Worm (Caenorhabditis elegans) whole organism, L2 larva: Measurements from ENCODE around the gene ipla-2.

Experiments
- C34F6.9 ChIP-seq: fragments of 150-350 bp; optimal IDR thresholded peaks from 2 replicates; lab custom pipeline; 2014; ENCODE audit warnings: missing biosample characterization, missing genetic modification characterization
- F13H6.1 ChIP-seq: sonication (generic microtip); optimal IDR thresholded peaks from 2 replicates; lab custom pipeline; 2016; ENCODE audit warnings: missing genetic modification characterization, missing compliant biosample characterization
- R02D3.7 ChIP-seq: fragments of 150-350 bp; optimal IDR thresholded peaks from 2 replicates; lab custom pipeline; 2014; ENCODE audit warnings: missing biosample characterization, missing genetic modification characterization
- Y55F3AM.14 ChIP-seq: fragments of 200-800 bp; sonication (Bioruptor generic); optimal IDR thresholded peaks from 2 replicates; lab custom pipeline; 2018; ENCODE audit warnings: mild to moderate bottlenecking, missing genetic modification characterization, missing compliant biosample characterization
- alr-1 ChIP-seq: fragments of 150-350 bp; optimal IDR thresholded peaks from 2 replicates; lab custom pipeline; 2014; ENCODE audit warnings: missing biosample characterization, missing genetic modification characterization
- aly-2 ChIP-seq: fragments of 150-350 bp; optimal IDR thresholded peaks from 2 replicates; lab custom pipeline; 2014; ENCODE audit warnings: missing biosample characterization, missing genetic modification characterization
- ama-1 ChIP-seq: fragments of 150-350 bp; optimal IDR thresholded peaks from 2 replicates; lab custom pipeline; 2018; ENCODE audit warnings: inconsistent platforms
- blmp-1 ChIP-seq: sonication (generic microtip); optimal IDR thresholded peaks from 2 replicates; lab custom pipeline; 2017; ENCODE audit warnings: missing genetic modification characterization, mild to moderate bottlenecking, missing compliant biosample characterization, antibody characterized with exemption, moderate library complexity; ENCODE audit not compliant: insufficient read depth
- ceh-16 ChIP-seq: fragments of 150-350 bp; optimal IDR thresholded peaks from 2 replicates; lab custom pipeline; 2014; ENCODE audit warnings: missing biosample characterization, missing genetic modification characterization
- ceh-82 ChIP-seq: fragments of 150-350 bp; optimal IDR thresholded peaks from 2 replicates; lab custom pipeline; 2014; ENCODE audit warnings: missing biosample characterization, missing genetic modification characterization
- crh-2 ChIP-seq: sonication (generic microtip); optimal IDR thresholded peaks from 2 replicates; lab custom pipeline; 2017; ENCODE audit warnings: missing biosample characterization, missing genetic modification characterization
- dmd-4 ChIP-seq: sonication (generic microtip); optimal IDR thresholded peaks from 2 replicates; lab custom pipeline; 2017; ENCODE audit warnings: missing biosample characterization, missing genetic modification characterization
- egl-27 ChIP-seq: sonication (generic microtip); optimal IDR thresholded peaks from 3 replicates; lab custom pipeline; 2017; ENCODE audit warnings: missing biosample characterization, missing genetic modification reagents, missing genetic modification characterization
- elt-1 ChIP-seq: fragments of 150-350 bp; optimal IDR thresholded peaks from 2 replicates; lab custom pipeline; 2014; ENCODE audit warnings: missing biosample characterization, missing genetic modification characterization
- elt-3 ChIP-seq: sonication (generic microtip); optimal IDR thresholded peaks from 2 replicates; lab custom pipeline; 2017; ENCODE audit warnings: missing biosample characterization, missing genetic modification characterization
- fos-1 ChIP-seq: fragments of 150-350 bp; optimal IDR thresholded peaks from 2 replicates; lab custom pipeline; 2014; ENCODE audit warnings: missing biosample characterization, missing genetic modification characterization
- gmeb-1 ChIP-seq: fragments of 150-350 bp; optimal IDR thresholded peaks from 2 replicates; lab custom pipeline; 2014; ENCODE audit warnings: missing biosample characterization, missing genetic modification characterization
- lin-11 ChIP-seq: fragments of 150-350 bp; sonication (generic microtip); optimal IDR thresholded peaks from 2 replicates; lab custom pipeline; 2014; ENCODE audit warnings: missing biosample characterization, missing genetic modification characterization, inconsistent platforms, mixed read lengths
- lin-13 ChIP-seq: fragments of 150-350 bp; optimal IDR thresholded peaks from 2 replicates; lab custom pipeline; 2014; ENCODE audit warnings: missing biosample characterization, missing genetic modification reagents, missing genetic modification characterization
- lin-39 ChIP-seq: fragments of 150-350 bp; optimal IDR thresholded peaks from 2 replicates; lab custom pipeline; 2014; ENCODE audit warnings: missing biosample characterization, missing genetic modification reagents, missing genetic modification characterization
- lsy-2 ChIP-seq, 2 experiments: fragments of 150-350 bp in 1 of 2; sonication (generic microtip) in 1 of 2; optimal IDR thresholded peaks; 2 replicates each; lab custom pipeline; 2014 to 2017; ENCODE audit warnings: missing biosample characterization in 2 of 2, missing genetic modification characterization in 2 of 2
- mab-5 ChIP-seq: fragments of 150-350 bp; optimal IDR thresholded peaks from 2 replicates; lab custom pipeline; 2014; ENCODE audit warnings: missing biosample characterization, missing genetic modification characterization
- mbf-1 ChIP-seq: sonication (generic microtip); optimal IDR thresholded peaks from 2 replicates; lab custom pipeline; 2017; ENCODE audit warnings: missing biosample characterization, missing genetic modification characterization
- mdl-1 ChIP-seq, 2 experiments: fragments of 150-350 bp in 1 of 2; sonication (generic microtip) in 1 of 2; optimal IDR thresholded peaks; 2 replicates each; lab custom pipeline; 2017; ENCODE audit warnings: missing biosample characterization in 2 of 2, missing genetic modification characterization in 2 of 2
- nhr-10 ChIP-seq: sonication (generic microtip); optimal IDR thresholded peaks from 2 replicates; lab custom pipeline; 2017; ENCODE audit warnings: missing biosample characterization, missing genetic modification characterization
- nhr-11 ChIP-seq: fragments of 150-350 bp; optimal IDR thresholded peaks from 2 replicates; lab custom pipeline; 2014; ENCODE audit warnings: missing biosample characterization, missing genetic modification characterization
- nhr-12 ChIP-seq: fragments of 150-350 bp; optimal IDR thresholded peaks from 2 replicates; lab custom pipeline; 2014; ENCODE audit warnings: missing biosample characterization, missing genetic modification characterization
- nhr-129 ChIP-seq: fragments of 150-350 bp; optimal IDR thresholded peaks from 2 replicates; lab custom pipeline; 2014; ENCODE audit warnings: missing biosample characterization, missing genetic modification characterization
- nhr-21 ChIP-seq: fragments of 150-350 bp; optimal IDR thresholded peaks from 2 replicates; lab custom pipeline; 2014; ENCODE audit warnings: missing biosample characterization, missing genetic modification characterization
- nhr-23 ChIP-seq: fragments of 150-350 bp; optimal IDR thresholded peaks from 2 replicates; lab custom pipeline; 2014; ENCODE audit warnings: missing biosample characterization, missing genetic modification reagents, missing genetic modification characterization
- nhr-237 ChIP-seq: fragments of 150-350 bp; optimal IDR thresholded peaks from 2 replicates; lab custom pipeline; 2014; ENCODE audit warnings: missing biosample characterization, missing genetic modification characterization
- nhr-25 ChIP-seq: fragments of 150-350 bp; sonication (generic microtip); optimal IDR thresholded peaks from 3 replicates; lab custom pipeline; 2014; ENCODE audit warnings: missing biosample characterization, missing genetic modification characterization
- nhr-6 ChIP-seq: fragments of 150-350 bp; optimal IDR thresholded peaks from 2 replicates; lab custom pipeline; 2014; ENCODE audit warnings: missing biosample characterization, missing genetic modification characterization
- nhr-77 ChIP-seq: fragments of 150-350 bp; optimal IDR thresholded peaks from 2 replicates; lab custom pipeline; 2014; ENCODE audit warnings: missing biosample characterization, missing genetic modification characterization
- peb-1 ChIP-seq: fragments of 150-350 bp; optimal IDR thresholded peaks from 2 replicates; lab custom pipeline; 2014; ENCODE audit warnings: missing biosample characterization, missing genetic modification characterization
- sem-4 ChIP-seq: fragments of 150-350 bp; optimal IDR thresholded peaks from 2 replicates; lab custom pipeline; 2014; ENCODE audit warnings: missing biosample characterization, missing genetic modification reagents, missing genetic modification characterization
- skn-1 ChIP-seq: sonication (generic microtip); optimal IDR thresholded peaks from 2 replicates; lab custom pipeline; 2017; ENCODE audit warnings: missing biosample characterization, missing genetic modification characterization
- sma-3 ChIP-seq: sonication (generic microtip); optimal IDR thresholded peaks from 2 replicates; lab custom pipeline; 2016; ENCODE audit warnings: missing genetic modification reagents, missing genetic modification characterization, missing compliant biosample characterization
- sma-9 ChIP-seq, 2 experiments: fragments of 150-350 bp in 1 of 2; sonication (generic microtip) in 1 of 2; optimal IDR thresholded peaks; 2 replicates each; lab custom pipeline; 2014 to 2016; ENCODE audit warnings: missing genetic modification characterization in 2 of 2, mild to moderate bottlenecking in 1 of 2, missing biosample characterization in 1 of 2, missing compliant biosample characterization in 1 of 2, missing genetic modification reagents in 1 of 2, moderate library complexity in 1 of 2
- snpc-4 ChIP-seq: fragments of 150-350 bp; optimal IDR thresholded peaks from 2 replicates; lab custom pipeline; 2014; ENCODE audit warnings: missing biosample characterization, missing genetic modification characterization
- unc-39 ChIP-seq: fragments of 150-350 bp; optimal IDR thresholded peaks from 2 replicates; lab custom pipeline; 2014; ENCODE audit warnings: missing biosample characterization, missing genetic modification characterization
- unc-55 ChIP-seq: fragments of 150-350 bp; sonication (generic microtip); optimal IDR thresholded peaks from 3 replicates; lab custom pipeline; 2014; ENCODE audit warnings: missing biosample characterization, missing genetic modification reagents, missing genetic modification characterization
- unc-62 ChIP-seq: fragments of 150-350 bp; optimal IDR thresholded peaks from 2 replicates; lab custom pipeline; 2014; ENCODE audit warnings: missing biosample characterization, missing genetic modification reagents, missing genetic modification characterization
- zag-1 ChIP-seq: fragments of 150-350 bp; optimal IDR thresholded peaks from 2 replicates; lab custom pipeline; 2014; ENCODE audit warnings: missing biosample characterization, missing genetic modification characterization
- ztf-1 ChIP-seq: fragments of 200-800 bp; sonication (Bioruptor generic); conservative IDR thresholded peaks from 2 replicates; pipeline ENCODE4 v1.3.6; 2022; ENCODE audit warnings: missing genetic modification characterization, missing compliant biosample characterization
- ztf-11 ChIP-seq: sonication (generic microtip); optimal IDR thresholded peaks from 2 replicates; lab custom pipeline; 2017; ENCODE audit warnings: missing biosample characterization, missing genetic modification characterization
- ztf-4 ChIP-seq: fragments of 150-350 bp; optimal IDR thresholded peaks from 2 replicates; lab custom pipeline; 2014; ENCODE audit warnings: missing biosample characterization, missing genetic modification characterization

Gene ipla-2

DNA sequence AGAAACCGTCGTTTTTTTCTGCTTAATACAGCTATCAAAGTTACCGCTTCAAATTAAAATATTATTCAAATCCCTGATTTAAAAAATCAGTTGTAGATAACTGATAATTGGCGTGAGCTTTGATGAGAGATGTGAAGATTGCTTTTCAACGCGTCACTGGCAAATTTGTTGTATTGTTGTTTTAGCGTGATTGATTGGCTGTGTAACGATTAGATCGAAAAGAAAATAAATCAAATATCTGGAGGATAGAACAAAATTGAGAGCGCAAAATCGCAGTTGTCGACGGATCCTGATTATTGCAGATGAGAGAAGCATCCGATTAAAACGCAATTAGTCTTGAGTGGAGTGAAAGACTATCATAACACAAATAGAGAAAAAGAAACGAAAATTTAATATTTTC is 3.0 kb upstream of the ipla-2 start:
- TF ChIP-seq mab-5, result peak; percentile 82
- TF ChIP-seq lin-13 (GFP tag; lab: Kevin White, UChicago), result no peak
- TF ChIP-seq, all 48 proteins: peak for 1

DNA sequence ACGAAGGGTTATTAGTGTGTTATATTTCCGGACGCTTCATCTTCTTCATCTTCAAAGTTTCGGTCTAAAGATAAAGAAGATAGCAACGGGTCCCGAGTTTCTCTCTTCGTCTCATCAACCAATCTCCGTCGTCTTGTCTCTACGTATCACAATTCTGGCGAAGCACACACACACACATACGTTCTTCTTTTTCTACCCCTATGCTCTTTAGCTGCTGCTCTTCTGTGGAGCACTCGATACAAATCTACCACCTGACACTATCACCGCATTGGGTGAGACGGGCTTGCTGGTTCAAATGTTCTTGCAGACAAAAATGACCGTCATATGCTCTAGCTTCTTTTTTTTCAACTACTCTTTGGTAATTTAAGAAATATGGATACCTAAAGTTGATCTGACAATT is 5.5 kb downstream of the ipla-2 start:
- peak; percentile 45 for TF ChIP-seq F13H6.1 (tag; lab: Kevin White, UChicago)
- TF ChIP-seq unc-39 (tag; lab: Kevin White, UChicago), result no peak
- no peak for TF ChIP-seq lin-13 (GFP tag; lab: Kevin White, UChicago)
- no peak for TF ChIP-seq egl-27 (tag; lab: Kevin White, UChicago)
- TF ChIP-seq nhr-11 (tag; lab: Kevin White, UChicago), result no peak
- TF ChIP-seq nhr-129 (tag; lab: Kevin White, UChicago), result peak; percentile 42
- TF ChIP-seq lin-11 (tag; lab: Kevin White, UChicago), result no peak
- no peak for TF ChIP-seq unc-62 (GFP tag; lab: Kevin White, UChicago)
- TF ChIP-seq ama-1 (lab: Kevin White, UChicago), result no peak
- TF ChIP-seq ceh-16 (tag; lab: Kevin White, UChicago), result no peak
- TF ChIP-seq nhr-10, result no peak
- TF ChIP-seq nhr-21, result no peak
- no peak for TF ChIP-seq ceh-82 (tag; lab: Kevin White, UChicago)

- TF ChIP-seq lin-13 (GFP tag; lab: Kevin White, UChicago), result no peak
Measured at ce11 chrX:9831215-9831614, 6.6 kb downstream of the ipla-2 start, which contains the start of gene rrc-1. TSS of gene rrc-1 (minus strand) at chrX:9831288.

DNA sequence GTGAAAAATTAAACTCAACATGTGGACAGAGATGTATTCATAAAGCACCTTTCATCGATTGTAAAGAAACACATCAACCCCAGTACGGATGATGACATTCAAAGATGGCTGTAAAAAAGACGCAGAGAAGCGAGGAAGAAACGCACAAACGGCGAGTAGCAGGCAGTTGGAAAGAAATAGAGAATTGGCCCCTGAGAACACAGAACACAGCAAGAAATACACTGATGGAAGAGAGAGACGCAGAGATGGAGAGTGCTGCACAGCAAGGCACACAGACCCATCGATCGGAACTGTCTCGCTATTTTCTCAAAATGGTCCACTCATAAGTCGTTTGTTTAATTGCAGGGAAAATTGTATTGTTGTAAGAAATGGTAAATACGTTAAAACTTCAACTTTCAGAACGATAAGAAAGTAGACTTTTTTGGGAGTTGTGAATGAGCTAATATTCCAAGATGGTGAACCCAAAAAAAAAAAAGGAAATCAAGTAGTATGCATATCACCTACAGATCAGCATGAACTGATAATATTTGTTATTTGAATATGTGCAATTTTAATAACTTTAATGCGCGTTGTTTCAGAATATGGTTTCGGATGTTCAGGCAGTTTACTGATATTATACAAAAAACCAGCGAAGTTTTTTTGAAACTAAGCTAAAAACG is 15.1 kb downstream of the ipla-2 start:
- TF ChIP-seq Y55F3AM.14 (GFP tag; lab: Kevin White, UChicago) (no peak), elt-1 (tag; lab: Kevin White, UChicago) (no peak), sma-3 (GFP tag; lab: Kevin White, UChicago) (peak; percentile 20), nhr-77 (tag; lab: Kevin White, UChicago) (no peak), lin-13 (GFP tag; lab: Kevin White, UChicago) (no peak), lsy-2 (tag; optimal IDR thresholded peaks at IDR 0.05; lab: Kevin White, UChicago) (peak in 1 of 2 experiments; percentile 52), lin-39 (tag; lab: Kevin White, UChicago) (no peak), fos-1 (tag; lab: Kevin White, UChicago) (peak; percentile 78), elt-3 (tag; lab: Kevin White, UChicago) (no peak), aly-2 (tag; lab: Kevin White, UChicago) (no peak), egl-27 (tag; lab: Kevin White, UChicago) (no peak), unc-55 (GFP tag; lab: Kevin White, UChicago) (peak; percentile 68), ama-1 (lab: Kevin White, UChicago) (no peak), sma-9 (GFP tag; optimal IDR thresholded peaks at IDR 0.05; lab: Kevin White, UChicago) (peak; percentile 26), sma-9 (tag; optimal IDR thresholded peaks at IDR 0.05; lab: Kevin White, UChicago) (no peak), dmd-4 (tag; lab: Kevin White, UChicago) (no peak), F13H6.1 (tag; lab: Kevin White, UChicago) (peak; percentile 68), ztf-4 (tag; lab: Kevin White, UChicago) (no peak), nhr-237 (no peak), mdl-1 (tag; optimal IDR thresholded peaks at IDR 0.05; lab: Kevin White, UChicago) (no peak), crh-2 (tag; lab: Kevin White, UChicago) (peak; percentile 77), mbf-1 (tag; lab: Kevin White, UChicago) (no peak), ceh-82 (tag; lab: Kevin White, UChicago) (no peak), nhr-25 (tag; lab: Kevin White, UChicago) (no peak), blmp-1 (tag; lab: Kevin White, UChicago) (no peak), alr-1 (no peak), nhr-12 (tag; lab: Kevin White, UChicago) (no peak), ztf-1 (GFP tag; lab: Robert Waterston, UW) (no peak), snpc-4 (no peak), C34F6.9 (peak; percentile 76), nhr-6 (tag; lab: Kevin White, UChicago) (peak; percentile 63), unc-62 (GFP tag; lab: Kevin White, UChicago) (no peak), ceh-16 (tag; lab: Kevin White, UChicago) (no peak), sem-4 (tag; lab: Kevin White, UChicago) (no peak), gmeb-1 (no peak), R02D3.7 (tag; lab: Kevin White, UChicago) (no peak), peb-1 (tag; lab: Kevin White, UChicago) (no peak), skn-1 (tag; lab: Kevin White, UChicago) (peak; percentile 81), ztf-11 (tag; lab: Kevin White, UChicago) (no peak), nhr-23 (no peak), zag-1 (tag; lab: Kevin White, UChicago) (peak; percentile 41), nhr-129 (tag; lab: Kevin White, UChicago) (peak; percentile 89)
